Fruit fly (Drosophila melanogaster): Measurements from ENCODE around the gene knrl.

dm6 chr3L:20563767-20564166 is 56.7 kb downstream of the knrl start:
- TF ChIP-seq CG14655 (GFP tag; optimal IDR thresholded peaks at IDR 0.05) (no peak), EcR (GFP tag; optimal IDR thresholded peaks at IDR 0.05) (no peak), CG4496 (GFP tag; IDR thresholded peaks at IDR 0.05) (no peak)

Data from whole organism, pupa.